Worm (Caenorhabditis elegans) whole organism, early embryonic: ENCODE data around the gene szy-2.

Experiments
- ama-1 ChIP-seq: fragments of 150-350 bp; optimal IDR thresholded peaks from 2 replicates; lab custom pipeline; 2014
- ceh-13 ChIP-seq: fragments of 200-800 bp; sonication (Bioruptor generic); optimal IDR thresholded peaks from 2 replicates; lab custom pipeline; 2018; ENCODE audit warnings: mild to moderate bottlenecking, missing genetic modification characterization, missing compliant biosample characterization
- flt-1 ChIP-seq: fragments of 200-800 bp; sonication (Bioruptor generic); IDR thresholded peaks from 2 replicates; pipeline ENCODE4 v1.3.6; 2022; ENCODE audit warnings: missing genetic modification characterization, missing compliant biosample characterization
- tbx-11 ChIP-seq: fragments of 200-800 bp; sonication (Bioruptor generic); IDR thresholded peaks from 2 replicates; pipeline ENCODE4 v1.3.6; 2022; ENCODE audit warnings: missing genetic modification characterization, missing compliant biosample characterization

DNA sequence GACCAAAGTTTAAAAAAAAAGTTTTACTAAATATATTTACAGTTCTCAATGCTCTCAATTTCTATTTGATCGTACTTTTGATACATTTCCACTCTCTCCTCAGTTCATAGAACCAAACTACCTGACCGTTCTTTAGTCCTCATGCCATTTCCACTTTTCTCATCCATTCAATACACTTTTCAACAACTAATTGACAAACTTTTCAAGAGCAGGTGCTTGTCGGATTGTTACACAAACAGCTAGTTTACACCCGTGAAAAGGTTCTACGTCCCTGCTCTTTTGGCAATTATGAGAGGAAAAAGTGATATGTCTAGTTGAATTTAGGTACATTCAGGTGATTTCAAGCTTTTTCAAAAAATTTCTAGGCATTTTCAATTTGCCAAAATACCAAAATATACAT lies 46.8 kb upstream of the szy-2 start:
- TF ChIP-seq ceh-13 (GFP tag; lab: Kevin White, UChicago) (no peak), tbx-11 (GFP tag; lab: Robert Waterston, UW) (no peak), ama-1 (lab: Kevin White, UChicago) (no peak), flt-1 (GFP tag; lab: Robert Waterston, UW) (no peak)
